Fruit fly (Drosophila melanogaster): Measurements from ENCODE around the gene CG33170.

- TF ChIP-seq psq (optimal IDR thresholded peaks at IDR 0.05) = no peak
- TF ChIP-seq ttk (optimal IDR thresholded peaks at IDR 0.05) = no peak
Measured at dm6 chr3L:22863367-22864078, 877 bp upstream of the CG33170 start, which contains the start of gene CG33169.
